Fruit fly (Drosophila melanogaster) whole organism, wandering third instar larva: ENCODE data around the gene tex.

Source experiments
- Abd-B ChIP-seq: fragments of >200 bp; optimal IDR thresholded peaks from 2 replicates; lab custom pipeline; 2017; ENCODE audit warnings: missing biosample characterization, missing genetic modification characterization
- CG9705 ChIP-seq: fragments of 200-800 bp; sonication (Bioruptor generic); optimal IDR thresholded peaks from 2 replicates; lab custom pipeline; 2018; ENCODE audit warnings: missing biosample characterization, mild to moderate bottlenecking, missing genetic modification characterization
- CrebA ChIP-seq: fragments of 200-800 bp; sonication (Bioruptor generic); optimal IDR thresholded peaks from 2 replicates; lab custom pipeline; 2016; ENCODE audit warnings: missing biosample characterization, mild to moderate bottlenecking, missing genetic modification characterization, borderline replicate concordance
- Dfd ChIP-seq: fragments of >200 bp; optimal IDR thresholded peaks from 2 replicates; lab custom pipeline; 2017; ENCODE audit warnings: missing biosample characterization, missing genetic modification characterization
- Dif ChIP-seq: fragments of 200-275, 200-300 bp; sonication (Bioruptor generic); optimal IDR thresholded peaks from 2 replicates; lab custom pipeline; 2018; ENCODE audit warnings: missing biosample characterization, missing genetic modification characterization; ENCODE audit not compliant: partially characterized antibody
- GATAd ChIP-seq: sonication (Bioruptor generic); optimal IDR thresholded peaks from 2 replicates; lab custom pipeline; 2016; ENCODE audit warnings: missing biosample characterization, missing genetic modification characterization
- HLH106 ChIP-seq: fragments of 200-800 bp; optimal IDR thresholded peaks from 3 replicates; lab custom pipeline; 2019; ENCODE audit warnings: missing biosample characterization, mild to moderate bottlenecking, missing genetic modification characterization, moderate library complexity
- Hnf4 ChIP-seq: fragments of 200-800 bp; sonication (Bioruptor generic); optimal IDR thresholded peaks from 2 replicates; lab custom pipeline; 2016; ENCODE audit warnings: missing biosample characterization, mild to moderate bottlenecking, missing genetic modification characterization
- Hr78 ChIP-seq: fragments of >200 bp; optimal IDR thresholded peaks from 2 replicates; lab custom pipeline; 2017; ENCODE audit warnings: missing biosample characterization, missing genetic modification characterization
- Hr83 ChIP-seq: fragments of 200-300 bp; sonication (Bioruptor generic); optimal IDR thresholded peaks from 2 replicates; lab custom pipeline; 2016; ENCODE audit warnings: missing biosample characterization, mild to moderate bottlenecking, missing genetic modification characterization, moderate library complexity; ENCODE audit not compliant: poor library complexity, severe bottlenecking
- Jra ChIP-seq: sonication (Bioruptor generic); optimal IDR thresholded peaks from 2 replicates; lab custom pipeline; 2016; ENCODE audit warnings: missing biosample characterization, missing genetic modification characterization
- Mio ChIP-seq: sonication (Bioruptor generic); optimal IDR thresholded peaks from 2 replicates; lab custom pipeline; 2016; ENCODE audit warnings: missing biosample characterization, missing genetic modification characterization
- Myc ChIP-seq: fragments of >200 bp; optimal IDR thresholded peaks from 2 replicates; lab custom pipeline; 2017
- N ChIP-seq: fragments of >200 bp; optimal IDR thresholded peaks from 2 replicates; lab custom pipeline; 2018; ENCODE audit warnings: missing biosample characterization, missing external identifiers, missing genetic modification characterization
- OdsH ChIP-seq: fragments of 200-800 bp; sonication (Bioruptor generic); optimal IDR thresholded peaks from 2 replicates; lab custom pipeline; 2016; ENCODE audit warnings: missing biosample characterization, mild to moderate bottlenecking, missing genetic modification characterization
- Rel ChIP-seq, 2 experiments: fragments of 200-800 bp; sonication (Bioruptor generic) in 1 of 2; optimal IDR thresholded peaks; 2 replicates in 1 of 2; 3 replicates in 1 of 2; lab custom pipeline; 2016 to 2019; ENCODE audit warnings: mild to moderate bottlenecking in 2 of 2, missing biosample characterization in 2 of 2, missing genetic modification characterization in 2 of 2, moderate library complexity in 1 of 2
- Sp1 ChIP-seq: fragments of 200-800 bp; sonication (Bioruptor generic); optimal IDR thresholded peaks from 3 replicates; lab custom pipeline; 2019; ENCODE audit warnings: missing biosample characterization, mild to moderate bottlenecking, missing genetic modification characterization, moderate library complexity
- Vsx2 ChIP-seq: fragments of 200-300, 225-300 bp; sonication (Bioruptor generic); optimal IDR thresholded peaks from 2 replicates; lab custom pipeline; 2018; ENCODE audit warnings: missing biosample characterization, missing genetic modification characterization; ENCODE audit not compliant: partially characterized antibody
- br ChIP-seq: fragments of 200-800 bp; sonication (Bioruptor generic); optimal IDR thresholded peaks from 2 replicates; lab custom pipeline; 2016; ENCODE audit warnings: missing biosample characterization, missing genetic modification characterization
- brk ChIP-seq: fragments of 200-800 bp; sonication (Bioruptor generic); optimal IDR thresholded peaks from 2 replicates; lab custom pipeline; 2016; ENCODE audit warnings: missing biosample characterization, mild to moderate bottlenecking, missing genetic modification characterization
- dl ChIP-seq, 2 experiments: fragments of 175-275, 200-275 bp in 1 of 2; fragments of 200-275 bp in 1 of 2; sonication (Bioruptor generic); optimal IDR thresholded peaks; lab custom pipeline; 2018; ENCODE audit warnings: mild to moderate bottlenecking in 2 of 2, missing biosample characterization in 2 of 2, missing genetic modification characterization in 2 of 2, moderate library complexity in 2 of 2; ENCODE audit not compliant: partially characterized antibody in 2 of 2, insufficient read depth in 1 of 2
- dmrt93B ChIP-seq: fragments of 200-800 bp; sonication (Bioruptor generic); optimal IDR thresholded peaks from 2 replicates; lab custom pipeline; 2018; ENCODE audit warnings: missing biosample characterization, mild to moderate bottlenecking, missing genetic modification characterization
- dsf ChIP-seq: sonication (Bioruptor generic); optimal IDR thresholded peaks from 2 replicates; lab custom pipeline; 2016; ENCODE audit warnings: missing biosample characterization, missing genetic modification characterization, borderline replicate concordance
- foxo ChIP-seq, 2 experiments: fragments of 200-800 bp; sonication (Bioruptor generic); optimal IDR thresholded peaks; 2 replicates in 1 of 2; 3 replicates in 1 of 2; lab custom pipeline; 2016 to 2017; ENCODE audit warnings: missing biosample characterization in 2 of 2, missing genetic modification characterization in 2 of 2
- fru ChIP-seq: fragments of 200-800 bp; sonication (Bioruptor generic); optimal IDR thresholded peaks from 3 replicates; lab custom pipeline; 2016; ENCODE audit warnings: missing biosample characterization, mild to moderate bottlenecking, missing genetic modification characterization
- h ChIP-seq: fragments of 200-800 bp; sonication (Bioruptor generic); optimal IDR thresholded peaks from 3 replicates; lab custom pipeline; 2016; ENCODE audit warnings: missing biosample characterization, mild to moderate bottlenecking, missing genetic modification characterization
- jim ChIP-seq: fragments of 175-275, 200-325 bp; sonication (Bioruptor generic); optimal IDR thresholded peaks from 2 replicates; lab custom pipeline; 2016; ENCODE audit warnings: missing biosample characterization, mild to moderate bottlenecking, missing genetic modification characterization
- lola ChIP-seq: fragments of >200 bp; optimal IDR thresholded peaks from 2 replicates; lab custom pipeline; 2017; ENCODE audit warnings: missing biosample characterization, missing genetic modification characterization
- pan ChIP-seq: fragments of >200 bp; optimal IDR thresholded peaks from 2 replicates; lab custom pipeline; 2017
- psq ChIP-seq: fragments of 200-800 bp; sonication (Bioruptor generic); optimal IDR thresholded peaks from 3 replicates; lab custom pipeline; 2017; ENCODE audit warnings: missing biosample characterization, mild to moderate bottlenecking, missing genetic modification characterization, moderate library complexity
- rgr ChIP-seq: fragments of 200-800 bp; sonication (Bioruptor generic); optimal IDR thresholded peaks from 3 replicates; lab custom pipeline; 2016; ENCODE audit warnings: missing biosample characterization, mild to moderate bottlenecking, missing genetic modification characterization
- sv ChIP-seq: fragments of 200-800 bp; sonication (Bioruptor generic); optimal IDR thresholded peaks from 3 replicates; lab custom pipeline; 2016; ENCODE audit warnings: missing biosample characterization, missing genetic modification characterization
- tai ChIP-seq: sonication (Bioruptor generic); optimal IDR thresholded peaks from 2 replicates; lab custom pipeline; 2016; ENCODE audit warnings: missing biosample characterization, missing genetic modification characterization
- usp ChIP-seq: fragments of >200 bp; optimal IDR thresholded peaks from 2 replicates; lab custom pipeline; 2017; ENCODE audit warnings: missing biosample characterization, missing genetic modification characterization
- woc ChIP-seq: sonication (Bioruptor generic); optimal IDR thresholded peaks from 2 replicates; lab custom pipeline; 2016; ENCODE audit warnings: missing biosample characterization, mild to moderate bottlenecking, missing genetic modification characterization

The tex gene

DNA sequence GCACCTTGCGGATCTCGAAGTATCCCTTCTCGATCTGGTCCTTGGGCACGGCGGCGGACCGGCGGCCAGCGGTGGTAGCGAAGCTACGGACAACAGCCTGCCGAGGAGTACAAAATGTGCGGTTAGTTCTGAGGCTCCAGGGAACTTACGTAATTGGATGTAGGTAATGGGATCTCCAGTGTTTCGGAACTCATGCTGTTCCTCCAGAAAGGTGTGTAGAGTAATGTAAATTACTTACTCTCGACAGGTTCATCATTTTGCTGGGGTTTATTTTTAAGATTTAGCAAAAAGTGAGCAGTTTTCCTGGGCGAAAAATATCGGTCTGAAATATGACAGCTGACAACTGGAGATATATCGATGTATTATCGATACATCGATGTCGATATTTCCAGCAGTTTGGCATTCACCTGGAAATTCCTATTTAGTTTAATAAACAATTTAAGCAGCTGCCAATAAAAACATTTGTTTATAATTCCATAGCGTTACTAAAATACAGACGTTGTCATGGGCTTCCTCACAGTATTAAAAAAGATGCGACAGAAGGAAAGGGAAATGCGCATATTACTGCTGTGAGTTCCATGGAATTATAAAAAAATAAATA is 32.3 kb upstream of the tex start, which contains the start of the genes COX7A and Arl2 (continued):
- peak; percentile 26 for TF ChIP-seq CG9705 (GFP tag; lab: Kevin White, UChicago)
- TF ChIP-seq dmrt93B: no peak
- no peak for TF ChIP-seq brk

- TF ChIP-seq N (GFP tag; lab: Kevin White, UChicago): no peak
- no peak for TF ChIP-seq Abd-B
- no peak for TF ChIP-seq br (GFP tag; lab: Kevin White, UChicago)
- no peak for TF ChIP-seq pan
- no peak for TF ChIP-seq Myc (lab: Kevin White, UChicago)
- TF ChIP-seq usp (GFP tag; lab: Kevin White, UChicago): no peak
- no peak for TF ChIP-seq tai (GFP tag; lab: Kevin White, UChicago)
- no peak for TF ChIP-seq psq (GFP tag; lab: Kevin White, UChicago)
- no peak for TF ChIP-seq sv (GFP tag; lab: Kevin White, UChicago)
- TF ChIP-seq foxo (GFP tag; optimal IDR thresholded peaks at IDR 0.05; lab: Kevin White, UChicago): no peak
- no peak for TF ChIP-seq h (GFP tag; lab: Kevin White, UChicago)
- no peak for TF ChIP-seq fru
- TF ChIP-seq lola (GFP tag; lab: Kevin White, UChicago): no peak
- no peak for TF ChIP-seq GATAd (GFP tag; lab: Kevin White, UChicago)
- TF ChIP-seq Rel (GFP tag; optimal IDR thresholded peaks at IDR 0.05; lab: Kevin White, UChicago): no peak
- TF ChIP-seq Rel (tag; optimal IDR thresholded peaks at IDR 0.05; lab: Kevin White, UChicago): no peak
- TF ChIP-seq Dfd (GFP tag; lab: Kevin White, UChicago): no peak
- TF ChIP-seq HLH106 (tag; lab: Kevin White, UChicago): no peak
- no peak for TF ChIP-seq Dif (GFP tag; lab: Kevin White, UChicago)
- no peak for TF ChIP-seq Hr78 (GFP tag; lab: Kevin White, UChicago)
Observed at dm6 chr3R:8336012-8336567, 27.6 kb upstream of the tex start.

DNA sequence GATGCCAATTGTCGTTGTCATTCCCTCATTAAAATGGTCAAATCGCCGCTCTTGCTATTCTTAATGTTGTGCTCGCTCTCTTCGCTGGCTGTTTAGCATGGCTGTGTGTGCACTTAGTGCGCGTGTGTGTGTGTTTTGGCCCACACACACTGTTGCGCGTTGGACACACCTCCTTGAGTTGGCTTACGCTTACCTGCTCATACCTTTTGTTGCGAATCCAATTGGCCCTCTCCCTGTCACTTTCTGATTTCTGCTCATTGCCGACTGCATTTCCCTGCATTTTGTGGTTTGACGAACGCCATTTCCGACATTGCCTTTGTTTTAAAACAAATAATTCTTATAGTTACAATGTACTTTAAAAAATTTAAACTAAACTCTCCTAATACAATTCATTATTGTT is 26.5 kb upstream of the tex start:
- TF ChIP-seq usp (GFP tag; lab: Kevin White, UChicago) (no peak), Rel (GFP tag; optimal IDR thresholded peaks at IDR 0.05; lab: Kevin White, UChicago) (no peak), Rel (tag; optimal IDR thresholded peaks at IDR 0.05; lab: Kevin White, UChicago) (no peak), woc (GFP tag; lab: Kevin White, UChicago) (no peak), h (GFP tag; lab: Kevin White, UChicago) (no peak), CG9705 (GFP tag; lab: Kevin White, UChicago) (no peak), brk (no peak), dl (GFP tag; optimal IDR thresholded peaks at IDR 0.05; lab: Kevin White, UChicago; ENCODE audit: insufficient read depth in 1 of 2, partially characterized antibody in 2 of 2) (no peak), tai (GFP tag; lab: Kevin White, UChicago) (no peak), HLH106 (tag; lab: Kevin White, UChicago) (no peak), fru (no peak), dsf (GFP tag; lab: Kevin White, UChicago) (no peak), Myc (lab: Kevin White, UChicago) (no peak), jim (GFP tag; lab: Kevin White, UChicago) (no peak)

dm6 chr3R:8334471-8334783 is 26.0 kb upstream of the tex start:
- TF ChIP-seq psq (GFP tag; lab: Kevin White, UChicago) (peak; percentile 8), brk (no peak)

DNA sequence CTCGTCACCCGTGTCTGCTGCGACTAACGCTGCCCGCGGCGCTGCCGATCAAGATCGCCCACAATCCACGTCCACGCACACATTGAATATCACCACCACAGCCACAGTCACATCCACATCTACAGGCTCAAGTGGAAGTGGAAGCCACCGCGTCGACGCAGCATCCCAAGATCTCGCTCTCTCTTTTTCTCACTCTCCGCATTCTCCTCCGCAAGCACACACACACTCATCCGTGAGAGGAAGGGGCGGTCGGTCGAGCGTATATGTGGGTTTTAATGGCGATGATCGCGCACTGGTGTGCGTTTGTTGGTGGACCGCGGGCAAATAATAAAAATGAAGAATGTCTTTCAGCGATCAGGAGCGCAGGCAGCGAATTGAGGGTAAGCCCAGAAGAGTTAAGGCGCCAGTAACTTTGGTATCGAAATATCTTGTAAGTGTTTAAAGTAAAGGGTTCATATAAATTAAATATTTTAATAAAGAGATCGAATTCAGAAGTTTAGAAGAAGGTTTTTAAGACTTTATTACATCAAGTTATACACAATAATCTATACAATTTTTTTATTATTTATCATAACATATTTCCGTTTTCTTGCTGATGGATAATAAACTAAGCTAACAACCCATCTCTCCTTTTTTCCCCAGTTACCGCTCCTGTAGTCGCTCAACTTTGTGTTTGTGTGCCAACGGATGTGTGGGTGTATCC is 25.5 kb upstream of the tex start, which contains the start of gene Poxm:
Gene Poxm, minus strand, starts transcription at position 25 of the 703 bp plus-strand sequence.
- peak; percentile 97 for TF ChIP-seq dmrt93B
- peak; percentile 26 for TF ChIP-seq Jra (GFP tag; lab: Kevin White, UChicago)
- TF ChIP-seq GATAd (GFP tag; lab: Kevin White, UChicago): no peak
- TF ChIP-seq Dfd (GFP tag; lab: Kevin White, UChicago): peak; percentile 83
- peak; percentile 44 for TF ChIP-seq N (GFP tag; lab: Kevin White, UChicago)
- peak; percentile 62 for TF ChIP-seq br (GFP tag; lab: Kevin White, UChicago)
- TF ChIP-seq pan: no peak
- peak; percentile 94 for TF ChIP-seq Sp1 (GFP tag; lab: Kevin White, UChicago)
- TF ChIP-seq jim (GFP tag; lab: Kevin White, UChicago): no peak
- TF ChIP-seq foxo (GFP tag; optimal IDR thresholded peaks at IDR 0.05; lab: Kevin White, UChicago): peak in 1 of 2 experiments; percentile 93
- TF ChIP-seq rgr (GFP tag; lab: Kevin White, UChicago): peak; percentile 81
- peak; percentile 87 for TF ChIP-seq CG9705 (GFP tag; lab: Kevin White, UChicago)
- TF ChIP-seq CrebA: no peak
- peak; percentile 85 for TF ChIP-seq OdsH (GFP tag; lab: Kevin White, UChicago)
- no peak for TF ChIP-seq lola (GFP tag; lab: Kevin White, UChicago)
- no peak for TF ChIP-seq Rel (GFP tag; optimal IDR thresholded peaks at IDR 0.05; lab: Kevin White, UChicago)
- peak; percentile 54 for TF ChIP-seq Rel (tag; optimal IDR thresholded peaks at IDR 0.05; lab: Kevin White, UChicago)
- TF ChIP-seq woc (GFP tag; lab: Kevin White, UChicago): no peak
- TF ChIP-seq Vsx2 (GFP tag; lab: Kevin White, UChicago): no peak
- TF ChIP-seq Hnf4 (GFP tag; lab: Kevin White, UChicago): peak; percentile 49
- peak; percentile 90 for TF ChIP-seq h (GFP tag; lab: Kevin White, UChicago)
- peak; percentile 19 for TF ChIP-seq Hr83 (GFP tag; lab: Kevin White, UChicago)
- TF ChIP-seq Mio: peak; percentile 17
- TF ChIP-seq brk: no peak
- peak; percentile 95 for TF ChIP-seq HLH106 (tag; lab: Kevin White, UChicago)
- peak; percentile 83 for TF ChIP-seq sv (GFP tag; lab: Kevin White, UChicago)
- TF ChIP-seq Myc (lab: Kevin White, UChicago): no peak
- peak; percentile 46 for TF ChIP-seq dsf (GFP tag; lab: Kevin White, UChicago)
